Worm (Caenorhabditis elegans) whole organism, L4 larva: ENCODE measurements around the gene clec-175.

Source experiments
- ces-1 ChIP-seq: fragments of 150-350 bp; sonication (generic microtip); optimal IDR thresholded peaks from 4 replicates; lab custom pipeline; 2014; ENCODE audit warnings: missing biosample characterization, missing genetic modification reagents, missing genetic modification characterization
- daf-8 ChIP-seq: fragments of 200-800 bp; sonication (Bioruptor generic); IDR thresholded peaks from 2 replicates; pipeline ENCODE4 v1.3.6; 2022; ENCODE audit warnings: missing genetic modification characterization, missing compliant biosample characterization
- dpl-1 ChIP-seq: fragments of 150-350 bp; optimal IDR thresholded peaks from 2 replicates; lab custom pipeline; 2014; ENCODE audit warnings: missing biosample characterization, missing genetic modification reagents, missing genetic modification characterization
- egl-27 ChIP-seq: sonication (generic microtip); optimal IDR thresholded peaks from 3 replicates; lab custom pipeline; 2017; ENCODE audit warnings: missing biosample characterization, missing genetic modification reagents, missing genetic modification characterization
- lin-15B ChIP-seq: fragments of 150-350 bp; sonication (generic microtip); optimal IDR thresholded peaks from 3 replicates; lab custom pipeline; 2014; ENCODE audit warnings: missing biosample characterization, missing genetic modification characterization
- nhr-11 ChIP-seq: fragments of 150-350 bp; optimal IDR thresholded peaks from 2 replicates; lab custom pipeline; 2014; ENCODE audit warnings: missing biosample characterization, missing genetic modification characterization
- nhr-237 ChIP-seq: sonication (generic microtip); optimal IDR thresholded peaks from 2 replicates; lab custom pipeline; 2017; ENCODE audit warnings: missing biosample characterization, missing genetic modification characterization
- nhr-28 ChIP-seq: fragments of 150-350 bp; optimal IDR thresholded peaks from 2 replicates; lab custom pipeline; 2014; ENCODE audit warnings: missing biosample characterization, missing genetic modification characterization
- tag-97 ChIP-seq: fragments of 200-800 bp; sonication (Bioruptor generic); IDR thresholded peaks from 2 replicates; pipeline ENCODE4 v1.3.6; 2022; ENCODE audit warnings: missing genetic modification characterization, missing compliant biosample characterization
- tra-1 ChIP-seq: fragments of 200-800 bp; sonication (Bioruptor generic); IDR thresholded peaks from 2 replicates; pipeline ENCODE4 v1.3.6; 2022; ENCODE audit warnings: missing genetic modification reagents, missing genetic modification characterization, missing compliant biosample characterization
- unc-39 ChIP-seq: sonication (generic microtip); optimal IDR thresholded peaks from 2 replicates; lab custom pipeline; 2017; ENCODE audit warnings: missing biosample characterization, missing genetic modification characterization

- TF ChIP-seq lin-15B = no peak
- no peak for TF ChIP-seq tra-1 (GFP tag; lab: Robert Waterston, UW)
- no peak for TF ChIP-seq tag-97 (GFP tag; lab: Robert Waterston, UW)
- no peak for TF ChIP-seq ces-1
- no peak for TF ChIP-seq nhr-11 (tag; lab: Kevin White, UChicago)
- TF ChIP-seq dpl-1 = no peak
- no peak for TF ChIP-seq unc-39 (tag; lab: Kevin White, UChicago)
- no peak for TF ChIP-seq nhr-28 (tag; lab: Kevin White, UChicago)
- TF ChIP-seq daf-8 = no peak
- TF ChIP-seq nhr-237 (tag; lab: Kevin White, UChicago) = no peak
- no peak for TF ChIP-seq egl-27 (tag; lab: Kevin White, UChicago)
These were observed 12.4 kb downstream of the clec-175 start, which contains the start of the genes R08C7.8 and R08C7.4 for ce11 chrIV:4434441-4435084.
